Worm (Caenorhabditis elegans): ENCODE measurements around the gene sre-4.

sre-4 gene

DNA sequence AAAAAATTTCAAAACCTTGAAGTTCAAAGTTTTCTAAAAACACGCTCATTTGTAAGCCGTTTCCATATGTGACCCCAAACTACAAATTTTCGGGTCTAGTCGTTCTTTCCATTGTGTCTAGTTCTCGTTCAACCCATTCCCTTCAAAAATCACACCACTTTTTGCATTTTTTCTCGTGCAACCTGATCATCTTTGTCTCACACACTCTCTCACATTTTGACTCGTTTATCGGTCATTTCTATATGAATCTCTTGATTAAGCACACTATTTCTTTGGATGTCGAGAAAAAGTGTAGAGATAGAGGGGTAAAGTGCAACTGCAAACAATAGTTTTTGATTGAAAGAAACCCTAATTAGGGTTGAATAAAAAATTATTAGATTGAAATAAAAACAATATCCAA, 19.0 kb upstream of the sre-4 start (continued):
- TF ChIP-seq pqm-1 (tag; optimal IDR thresholded peaks at IDR 0.05) = peak; percentile 40
- no peak for TF ChIP-seq Y48G9A.11 (GFP tag; IDR thresholded peaks at IDR 0.05)
- no peak for TF ChIP-seq jun-1 (tag; optimal IDR thresholded peaks at IDR 0.05)
- no peak for TF ChIP-seq mxl-2 (GFP tag; conservative IDR thresholded peaks at IDR 0.05)
- no peak for TF ChIP-seq lir-3 (tag; optimal IDR thresholded peaks at IDR 0.05)
- peak; percentile 70 for TF ChIP-seq dmd-6 (GFP tag; IDR thresholded peaks at IDR 0.05)
- no peak for TF ChIP-seq Y5F2A.4 (GFP tag; optimal IDR thresholded peaks at IDR 0.05)
- peak; percentile 96 for TF ChIP-seq nhr-28 (tag; optimal IDR thresholded peaks at IDR 0.05)
- no peak for TF ChIP-seq daf-19 (GFP tag; conservative IDR thresholded peaks at IDR 0.05)
- no peak for TF ChIP-seq lin-29 (GFP tag; IDR thresholded peaks at IDR 0.05)
- TF ChIP-seq snpc-4 (tag; optimal IDR thresholded peaks at IDR 0.05) = no peak
- TF ChIP-seq hlh-11 (tag; optimal IDR thresholded peaks at IDR 0.05) = peak; percentile 93
- TF ChIP-seq nhr-111 (GFP tag; optimal IDR thresholded peaks at IDR 0.05) = no peak
- no peak for TF ChIP-seq zip-2 (tag; optimal IDR thresholded peaks at IDR 0.05)
- no peak for TF ChIP-seq nhr-102 (tag; optimal IDR thresholded peaks at IDR 0.05)
- peak; percentile 49 for TF ChIP-seq T20F7.1 (GFP tag; optimal IDR thresholded peaks at IDR 0.05)
- TF ChIP-seq mxl-3 (GFP tag; optimal IDR thresholded peaks at IDR 0.05) = peak; percentile 64
- peak in 1 of 2 experiments; percentile 71 for TF ChIP-seq lsy-2 (tag; optimal IDR thresholded peaks at IDR 0.05)
- no peak for TF ChIP-seq unc-39 (tag; optimal IDR thresholded peaks at IDR 0.05)
- TF ChIP-seq ceh-28 (tag; optimal IDR thresholded peaks at IDR 0.05) = no peak
- TF ChIP-seq hlh-30 (tag; optimal IDR thresholded peaks at IDR 0.05; ENCODE audit: insufficient read depth) = peak; percentile 87
- TF ChIP-seq daf-8 (GFP tag; IDR thresholded peaks at IDR 0.05) = no peak
- TF ChIP-seq mep-1 (tag; optimal IDR thresholded peaks at IDR 0.05) = peak; percentile 79
- TF ChIP-seq T26A8.4 (GFP tag; IDR thresholded peaks at IDR 0.05) = 0 out of 2 replicates have a peak, but pooled peaks have one; percentile 19
- no peak for TF ChIP-seq sdz-12 (GFP tag; optimal IDR thresholded peaks at IDR 0.05)
- peak; percentile 81; the same call in 1 of the 2 replicates for TF ChIP-seq lin-1 (GFP tag; IDR thresholded peaks at IDR 0.05)
- no peak for TF ChIP-seq F37D6.2 (tag; optimal IDR thresholded peaks at IDR 0.05)
- TF ChIP-seq ceh-20 (GFP tag; IDR thresholded peaks at IDR 0.05) = no peak
- TF ChIP-seq F49E8.2 (tag; optimal IDR thresholded peaks at IDR 0.05; ENCODE audit: borderline replicate concordance) = no peak
- no peak for TF ChIP-seq aha-1 (tag)
- TF ChIP-seq mdl-1 (tag; optimal IDR thresholded peaks at IDR 0.05) = peak in 1 of 2 experiments; percentile 71
- no peak for TF ChIP-seq nhr-11 (tag; optimal IDR thresholded peaks at IDR 0.05)
- TF ChIP-seq dmd-9 (GFP tag; IDR thresholded peaks at IDR 0.05) = no peak
- TF ChIP-seq daf-16 (GFP tag; optimal IDR thresholded peaks at IDR 0.05) = no peak
- TF ChIP-seq daf-16 (tag; optimal IDR thresholded peaks at IDR 0.05) = peak; percentile 70
- TF ChIP-seq egl-43 (GFP tag; IDR thresholded peaks at IDR 0.05) = no peak
- no peak for TF ChIP-seq gei-8 (GFP tag; optimal IDR thresholded peaks at IDR 0.05)
- TF ChIP-seq hif-1 (tag; optimal IDR thresholded peaks at IDR 0.05) = peak in 1 of 2 experiments; percentile 25
- TF ChIP-seq php-3 (GFP tag; IDR thresholded peaks at IDR 0.05) = peak; percentile 40; the same call in 1 of the 2 replicates
- no peak for TF ChIP-seq vab-7 (GFP tag; IDR thresholded peaks at IDR 0.05)
- TF ChIP-seq ZK546.5 (tag; optimal IDR thresholded peaks at IDR 0.05) = no peak
- no peak for TF ChIP-seq zip-11 (GFP tag; IDR thresholded peaks at IDR 0.05)
- TF ChIP-seq arid-1 (GFP tag; conservative IDR thresholded peaks at IDR 0.05) = no peak
- TF ChIP-seq ceh-44 (GFP tag; IDR thresholded peaks at IDR 0.05) = no peak
- no peak for TF ChIP-seq duxl-1 (tag; optimal IDR thresholded peaks at IDR 0.05; ENCODE audit: poor library complexity)
- TF ChIP-seq nhr-25 (tag; optimal IDR thresholded peaks at IDR 0.05; ENCODE audit: borderline replicate concordance, insufficient read depth) = no peak
- peak in 1 of 2 experiments; percentile 97 for TF ChIP-seq unc-62 (GFP tag; optimal IDR thresholded peaks at IDR 0.05 in 1 of 2)
- no peak for TF ChIP-seq unc-62 (tag; optimal IDR thresholded peaks at IDR 0.05)
- no peak for TF ChIP-seq ceh-32 (tag; optimal IDR thresholded peaks at IDR 0.05; ENCODE audit: poor library complexity)
- TF ChIP-seq zfp-3 (GFP tag; conservative IDR thresholded peaks at IDR 0.05) = 0 out of 2 replicates have a peak, but pooled peaks have one; percentile 41
- no peak for TF ChIP-seq ztf-11 (tag; optimal IDR thresholded peaks at IDR 0.05)
